Fruit fly (Drosophila melanogaster): Measurements from ENCODE around the gene CG11710.
A peak's percentile ranks its signal among the peaks of the same experiment; 100 is the strongest.

CG11710 gene

dm6 chrX:20429482-20430204, at the start of gene CG11710, which contains the start of gene mal (continued):
- TF ChIP-seq Eip93F (GFP tag; optimal IDR thresholded peaks at IDR 0.05) (no peak), CG9139 (GFP tag; optimal IDR thresholded peaks at IDR 0.05) (peak; percentile 76), Eip78C (GFP tag) (peak; percentile 95), Eip75B (GFP tag; optimal IDR thresholded peaks at IDR 0.05) (peak; percentile 80), CG11902 (GFP tag; optimal IDR thresholded peaks at IDR 0.05) (peak; percentile 73), CG3919 (GFP tag; optimal IDR thresholded peaks at IDR 0.05) (peak; percentile 84), svp (GFP tag) (no peak), acj6 (GFP tag; optimal IDR thresholded peaks at IDR 0.05) (peak; percentile 80), Ets96B (tag; optimal IDR thresholded peaks at IDR 0.05) (peak; percentile 82), net (GFP tag; optimal IDR thresholded peaks at IDR 0.05) (peak; percentile 56)

dm6 chrX:20478674-20479073, 49.2 kb upstream of the CG11710 start:
- TF ChIP-seq CG34406 (GFP tag; optimal IDR thresholded peaks at IDR 0.05) (no peak), ss (GFP tag; optimal IDR thresholded peaks at IDR 0.05) (no peak), CG11902 (GFP tag; optimal IDR thresholded peaks at IDR 0.05) (no peak), CG8119 (GFP tag; IDR thresholded peaks at IDR 0.05) (no peak), net (GFP tag; optimal IDR thresholded peaks at IDR 0.05) (no peak), Ets96B (tag; optimal IDR thresholded peaks at IDR 0.05) (no peak), svp (GFP tag) (no peak), cyc (GFP tag; optimal IDR thresholded peaks at IDR 0.05) (no peak), Hr38 (GFP tag; optimal IDR thresholded peaks at IDR 0.05) (no peak), Gug (GFP tag; IDR thresholded peaks at IDR 0.05) (no peak), dsx (GFP tag; optimal IDR thresholded peaks at IDR 0.05; ENCODE audit: poor library complexity, severe bottlenecking) (no peak), topi (GFP tag; optimal IDR thresholded peaks at IDR 0.05) (no peak), CG6163 (GFP tag; IDR thresholded peaks at IDR 0.05) (no peak)

dm6 chrX:20470701-20471100, 41.2 kb upstream of the CG11710 start:
- no peak for TF ChIP-seq Ets21C (GFP tag; optimal IDR thresholded peaks at IDR 0.05)
- no peak for TF ChIP-seq CG8119 (GFP tag; IDR thresholded peaks at IDR 0.05)
- no peak for TF ChIP-seq fkh (GFP tag; optimal IDR thresholded peaks at IDR 0.05)
- TF ChIP-seq CG8632 (GFP tag; optimal IDR thresholded peaks at IDR 0.05) = no peak
- TF ChIP-seq CG15336 (GFP tag; IDR thresholded peaks at IDR 0.05) = no peak
- TF ChIP-seq CG3032 (tag; optimal IDR thresholded peaks at IDR 0.05) = no peak
- no peak for TF ChIP-seq CG16779 (tag; optimal IDR thresholded peaks at IDR 0.05)
- TF ChIP-seq Eip93F (GFP tag; optimal IDR thresholded peaks at IDR 0.05) = no peak
- no peak for TF ChIP-seq OdsH (GFP tag; optimal IDR thresholded peaks at IDR 0.05)

- no peak for TF ChIP-seq Eip93F (GFP tag; optimal IDR thresholded peaks at IDR 0.05)
- no peak for TF ChIP-seq Ets21C (GFP tag; optimal IDR thresholded peaks at IDR 0.05)
- TF ChIP-seq CG31627 (GFP tag; optimal IDR thresholded peaks at IDR 0.05) = no peak
- TF ChIP-seq CG6792 (GFP tag; optimal IDR thresholded peaks at IDR 0.05) = no peak
- TF ChIP-seq spab (GFP tag; optimal IDR thresholded peaks at IDR 0.05) = no peak
- TF ChIP-seq Met (GFP tag; optimal IDR thresholded peaks at IDR 0.05) = no peak
- TF ChIP-seq fd85E (GFP tag; optimal IDR thresholded peaks at IDR 0.05) = no peak
- no peak for TF ChIP-seq Hr38 (GFP tag; optimal IDR thresholded peaks at IDR 0.05)
- TF ChIP-seq Blimp-1 (GFP tag; optimal IDR thresholded peaks at IDR 0.05) = no peak
- TF ChIP-seq acj6 (GFP tag; optimal IDR thresholded peaks at IDR 0.05) = no peak
- TF ChIP-seq CG32006 (GFP tag; optimal IDR thresholded peaks at IDR 0.05) = no peak
- peak; percentile 35 for TF ChIP-seq dsx (GFP tag; optimal IDR thresholded peaks at IDR 0.05; ENCODE audit: poor library complexity, severe bottlenecking)
- no peak for TF ChIP-seq Sox102F (GFP tag; optimal IDR thresholded peaks at IDR 0.05)
- TF ChIP-seq Ets96B (tag; optimal IDR thresholded peaks at IDR 0.05) = no peak
- TF ChIP-seq Eip78C (GFP tag) = peak; percentile 62
- peak; percentile 78 for TF ChIP-seq eg (GFP tag; IDR thresholded peaks at IDR 0.05)
- TF ChIP-seq dac (GFP tag; optimal IDR thresholded peaks at IDR 0.05) = peak; percentile 24
- peak; percentile 6 for TF ChIP-seq CG3032 (tag; optimal IDR thresholded peaks at IDR 0.05)
- no peak for TF ChIP-seq CG10669 (GFP tag; optimal IDR thresholded peaks at IDR 0.05)
- no peak for TF ChIP-seq fd59A (GFP tag; optimal IDR thresholded peaks at IDR 0.05)
- TF ChIP-seq CG10631 (GFP tag; optimal IDR thresholded peaks at IDR 0.05) = no peak
- TF ChIP-seq CG4318 (GFP tag; optimal IDR thresholded peaks at IDR 0.05) = no peak
- no peak for TF ChIP-seq CG11902 (GFP tag; optimal IDR thresholded peaks at IDR 0.05)
- no peak for TF ChIP-seq Hr39 (GFP tag; optimal IDR thresholded peaks at IDR 0.05)
- no peak for TF ChIP-seq Hr4 (GFP tag; optimal IDR thresholded peaks at IDR 0.05)
- TF ChIP-seq CG8632 (GFP tag; optimal IDR thresholded peaks at IDR 0.05) = no peak
- peak; percentile 52; the same call in 1 of the 3 replicates for TF ChIP-seq CG6163 (GFP tag; IDR thresholded peaks at IDR 0.05)
- TF ChIP-seq Lpt (GFP tag; optimal IDR thresholded peaks at IDR 0.05) = peak; percentile 18
- TF ChIP-seq CG15336 (GFP tag; IDR thresholded peaks at IDR 0.05) = peak; percentile 65
- TF ChIP-seq CG8119 (GFP tag; IDR thresholded peaks at IDR 0.05) = peak; percentile 67
- no peak for TF ChIP-seq CG34406 (GFP tag; optimal IDR thresholded peaks at IDR 0.05)
- TF ChIP-seq topi (GFP tag; optimal IDR thresholded peaks at IDR 0.05) = no peak
Observed at dm6 chrX:20468192-20468591, 38.7 kb upstream of the CG11710 start.
